Worm (Caenorhabditis elegans) whole organism, L4 larva: ENCODE measurements around the gene Y49F6A.12.

Source experiments
- attf-4 ChIP-seq: sonication (generic microtip); optimal IDR thresholded peaks from 3 replicates; lab custom pipeline; 2017; ENCODE audit warnings: missing biosample characterization, missing genetic modification characterization
- hlh-30 ChIP-seq: sonication (generic microtip); optimal IDR thresholded peaks from 2 replicates; lab custom pipeline; 2017; ENCODE audit warnings: antibody characterized with exemption, mild to moderate bottlenecking, missing genetic modification characterization, missing compliant biosample characterization; ENCODE audit not compliant: insufficient read depth
- lin-15B ChIP-seq: fragments of 150-350 bp; sonication (generic microtip); optimal IDR thresholded peaks from 3 replicates; lab custom pipeline; 2014; ENCODE audit warnings: missing biosample characterization, missing genetic modification characterization
- lin-39 ChIP-seq: fragments of 150-350 bp; optimal IDR thresholded peaks from 2 replicates; lab custom pipeline; 2014; ENCODE audit warnings: missing biosample characterization, missing genetic modification reagents, missing genetic modification characterization
- mep-1 ChIP-seq: fragments of 150-350 bp; sonication (generic microtip); optimal IDR thresholded peaks from 3 replicates; lab custom pipeline; 2014; ENCODE audit warnings: missing biosample characterization, missing genetic modification characterization
- nhr-102 ChIP-seq: sonication (generic microtip); optimal IDR thresholded peaks from 2 replicates; lab custom pipeline; 2016; ENCODE audit warnings: mild to moderate bottlenecking, missing genetic modification characterization, moderate library complexity, missing compliant biosample characterization
- nhr-25 ChIP-seq: sonication (generic microtip); optimal IDR thresholded peaks from 2 replicates; lab custom pipeline; 2017; ENCODE audit warnings: missing genetic modification characterization, mild to moderate bottlenecking, missing compliant biosample characterization, antibody characterized with exemption, moderate library complexity, borderline replicate concordance; ENCODE audit not compliant: insufficient read depth
- nhr-77 ChIP-seq: fragments of 150-350 bp; optimal IDR thresholded peaks from 2 replicates; lab custom pipeline; 2014; ENCODE audit warnings: missing biosample characterization, missing genetic modification characterization
- pqm-1 ChIP-seq: sonication (generic microtip); optimal IDR thresholded peaks from 2 replicates; lab custom pipeline; 2017; ENCODE audit warnings: missing biosample characterization, missing genetic modification characterization
- skn-1 ChIP-seq: fragments of 150-350 bp; optimal IDR thresholded peaks from 2 replicates; lab custom pipeline; 2014; ENCODE audit warnings: missing biosample characterization, missing genetic modification characterization
- spr-3 ChIP-seq: fragments of 200-800 bp; sonication (Bioruptor generic); optimal IDR thresholded peaks from 2 replicates; lab custom pipeline; 2018; ENCODE audit warnings: mild to moderate bottlenecking, missing genetic modification characterization, missing compliant biosample characterization
- unc-39 ChIP-seq: sonication (generic microtip); optimal IDR thresholded peaks from 2 replicates; lab custom pipeline; 2017; ENCODE audit warnings: missing biosample characterization, missing genetic modification characterization
- ztf-11 ChIP-seq: fragments of 150-350 bp; optimal IDR thresholded peaks from 2 replicates; lab custom pipeline; 2014; ENCODE audit warnings: missing biosample characterization, missing genetic modification characterization

DNA sequence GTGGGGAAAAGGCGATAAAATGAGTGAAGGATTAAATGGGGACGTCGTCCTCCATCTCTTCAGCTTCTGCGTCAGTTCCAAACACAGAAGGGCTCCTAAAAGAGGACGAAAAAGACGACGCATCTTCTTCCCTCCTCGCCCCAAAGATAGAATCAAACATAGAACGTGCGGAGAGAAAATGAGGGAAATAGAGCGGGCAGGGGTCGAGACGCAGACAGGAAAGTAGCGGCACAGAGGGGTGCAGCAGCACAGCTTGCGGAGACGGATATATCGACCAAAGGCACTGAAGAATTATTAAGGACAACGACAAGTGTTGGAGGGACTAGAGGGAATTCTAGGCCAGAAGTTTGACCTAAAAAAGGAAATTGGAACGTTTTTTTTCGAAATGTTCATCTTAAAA lies 48.2 kb upstream of the Y49F6A.12 start:
- TF ChIP-seq mep-1 (tag; lab: Kevin White, UChicago) = peak; percentile 37
- TF ChIP-seq unc-39 = no peak
- no peak for TF ChIP-seq skn-1
- no peak for TF ChIP-seq lin-39
- no peak for TF ChIP-seq nhr-77 (tag; lab: Kevin White, UChicago)
- TF ChIP-seq lin-15B (tag; lab: Kevin White, UChicago) = no peak
- no peak for TF ChIP-seq nhr-25 (tag; lab: Kevin White, UChicago)
- TF ChIP-seq attf-4 (tag; lab: Kevin White, UChicago) = no peak
- TF ChIP-seq spr-3 = no peak
- no peak for TF ChIP-seq pqm-1
- peak; percentile 24 for TF ChIP-seq hlh-30
- TF ChIP-seq ztf-11 (tag; lab: Kevin White, UChicago) = no peak
- TF ChIP-seq nhr-102 = no peak
